Fruit fly (Drosophila melanogaster): ENCODE measurements around the gene Tim9b.

The Tim9b gene

dm6 chrX:19663196-19663858, 45.0 kb upstream of the Tim9b start:
- peak; percentile 54 for TF ChIP-seq CG15710 (tag; optimal IDR thresholded peaks at IDR 0.05)
- peak; percentile 53 for TF ChIP-seq Snoo (tag; optimal IDR thresholded peaks at IDR 0.05)
- no peak for TF ChIP-seq D1 (tag; optimal IDR thresholded peaks at IDR 0.05)
- peak; percentile 51 for TF ChIP-seq Pif1B (GFP tag; optimal IDR thresholded peaks at IDR 0.05)
- peak; percentile 16 for TF ChIP-seq Pif1A (GFP tag; optimal IDR thresholded peaks at IDR 0.05)
- TF ChIP-seq CG9948 (tag; optimal IDR thresholded peaks at IDR 0.05) = peak; percentile 48
- no peak for TF ChIP-seq CG32121 (GFP tag; IDR thresholded peaks at IDR 0.05)
- peak; percentile 72 for TF ChIP-seq EcR (GFP tag; optimal IDR thresholded peaks at IDR 0.05)
- TF ChIP-seq CG8301 (tag; optimal IDR thresholded peaks at IDR 0.05) = peak; percentile 52
- peak; percentile 25 for TF ChIP-seq CG13204 (GFP tag; optimal IDR thresholded peaks at IDR 0.05)
- no peak for TF ChIP-seq CG14655 (GFP tag; optimal IDR thresholded peaks at IDR 0.05)
- TF ChIP-seq CG8159 (tag; optimal IDR thresholded peaks at IDR 0.05) = peak; percentile 72
- TF ChIP-seq CG34367 (tag; optimal IDR thresholded peaks at IDR 0.05) = peak; percentile 22
- TF ChIP-seq CG17806 (tag; optimal IDR thresholded peaks at IDR 0.05) = peak; percentile 15

dm6 chrX:19662583-19663195, 44.4 kb upstream of the Tim9b start:
- TF ChIP-seq EcR (GFP tag; optimal IDR thresholded peaks at IDR 0.05) (peak; percentile 41), gl (tag; optimal IDR thresholded peaks at IDR 0.05) (no peak), fd96Ca (GFP tag; IDR thresholded peaks at IDR 0.05) (peak; percentile 45; the same call in 1 of the 3 replicates), Ets98B (GFP tag; IDR thresholded peaks at IDR 0.05) (peak; percentile 42; the same call in 1 of the 2 replicates), CG4496 (GFP tag; IDR thresholded peaks at IDR 0.05) (peak; percentile 61), CG10348 (GFP tag; IDR thresholded peaks at IDR 0.05) (no peak), CG32121 (GFP tag; IDR thresholded peaks at IDR 0.05) (peak; percentile 48; the same call in 1 of the 2 replicates), CG13204 (GFP tag; optimal IDR thresholded peaks at IDR 0.05) (peak; percentile 27)

- no peak for TF ChIP-seq CG34367 (tag; optimal IDR thresholded peaks at IDR 0.05)
- TF ChIP-seq fd96Ca (GFP tag; IDR thresholded peaks at IDR 0.05) = peak; percentile 57; the same call in 2 of the 3 replicates
- no peak for TF ChIP-seq CG14655 (GFP tag; optimal IDR thresholded peaks at IDR 0.05)
- peak; percentile 39 for TF ChIP-seq CG15710 (tag; optimal IDR thresholded peaks at IDR 0.05)
- TF ChIP-seq CG17806 (tag; optimal IDR thresholded peaks at IDR 0.05) = no peak
- peak; percentile 67 for TF ChIP-seq CG4496 (GFP tag; IDR thresholded peaks at IDR 0.05)
Measured at dm6 chrX:19651757-19652419, 33.6 kb upstream of the Tim9b start, which contains the start of the genes Ranbp21 and Elys. TSS of gene Ranbp21 (minus strand) at chrX:19652269. TSS of gene Elys (plus strand) at chrX:19652305.

dm6 chrX:19645873-19646541, 27.7 kb upstream of the Tim9b start, which contains the start of gene Arp10:
TSS of gene Arp10 (minus strand) at chrX:19646176.
- TF ChIP-seq Ets98B (GFP tag; IDR thresholded peaks at IDR 0.05) (0 out of 2 replicates have a peak, but pooled peaks have one; percentile 23), rn (GFP tag; IDR thresholded peaks at IDR 0.05) (no peak), CG9948 (tag; optimal IDR thresholded peaks at IDR 0.05) (peak; percentile 3)

- no peak for TF ChIP-seq CG17806 (tag; optimal IDR thresholded peaks at IDR 0.05)
- TF ChIP-seq Snoo (tag; optimal IDR thresholded peaks at IDR 0.05) = peak; percentile 13
- peak; percentile 0 for TF ChIP-seq CG34367 (tag; optimal IDR thresholded peaks at IDR 0.05)
- no peak for TF ChIP-seq gl (tag; optimal IDR thresholded peaks at IDR 0.05)
- no peak for TF ChIP-seq CG4496 (GFP tag; IDR thresholded peaks at IDR 0.05)
- TF ChIP-seq EcR (GFP tag; optimal IDR thresholded peaks at IDR 0.05) = no peak
- no peak for TF ChIP-seq CG14655 (GFP tag; optimal IDR thresholded peaks at IDR 0.05)
- TF ChIP-seq CG10348 (GFP tag; IDR thresholded peaks at IDR 0.05) = no peak
- peak; percentile 42; the same call in 1 of the 2 replicates for TF ChIP-seq Ets98B (GFP tag; IDR thresholded peaks at IDR 0.05)
Measured at dm6 chrX:19642819-19643504, 24.6 kb upstream of the Tim9b start, which contains the start of the genes CG12237 and Sec61gamma. TSS of gene CG12237 (minus strand) at chrX:19642869. TSS of gene Sec61gamma (plus strand) at chrX:19643327.

- peak; percentile 31; the same call in 1 of the 3 replicates for TF ChIP-seq CG4496 (GFP tag; IDR thresholded peaks at IDR 0.05)
- TF ChIP-seq CG14655 (GFP tag; optimal IDR thresholded peaks at IDR 0.05) = no peak
Measured at dm6 chrX:19640707-19641248, 22.4 kb upstream of the Tim9b start.

Data from whole organism, pupa.